Fruit fly (Drosophila melanogaster) whole organism, embryonic: ENCODE measurements around the gene Etfb.

ENCODE experiments used
- Abd-B ChIP-seq: fragments of 200-800 bp; sonication (Bioruptor generic); optimal IDR thresholded peaks from 2 replicates; lab custom pipeline; 2018; ENCODE audit warnings: missing biosample characterization, mild to moderate bottlenecking, missing genetic modification characterization, moderate library complexity
- Bgb ChIP-seq: fragments of 200-800 bp; sonication (Bioruptor generic); IDR thresholded peaks from 2 replicates; pipeline ENCODE4 v1.3.6; 2022; ENCODE audit warnings: missing biosample characterization, missing genetic modification characterization; ENCODE audit not compliant: partially characterized antibody
- CG1024 ChIP-seq: fragments of 200-800 bp; sonication (Bioruptor generic); IDR thresholded peaks from 2 replicates; pipeline ENCODE4 v1.3.6; 2022; ENCODE audit warnings: missing biosample characterization, missing genetic modification characterization
- CG11504 ChIP-seq: fragments of 200-800 bp; sonication (Bioruptor generic); optimal IDR thresholded peaks from 3 replicates; lab custom pipeline; 2019; ENCODE audit warnings: missing biosample characterization, mild to moderate bottlenecking, missing genetic modification characterization, moderate library complexity
- CG1233 ChIP-seq: fragments of 200-800 bp; sonication (Bioruptor generic); optimal IDR thresholded peaks from 4 replicates; lab custom pipeline; 2018; ENCODE audit warnings: missing biosample characterization, mild to moderate bottlenecking, missing genetic modification characterization
- CG12744 ChIP-seq: fragments of 200-800 bp; sonication (Bioruptor generic); optimal IDR thresholded peaks from 2 replicates; lab custom pipeline; 2016; ENCODE audit warnings: missing biosample characterization, missing genetic modification characterization
- CG15696 ChIP-seq: fragments of 200-800 bp; sonication (Bioruptor generic); optimal IDR thresholded peaks from 2 replicates; lab custom pipeline; 2019; ENCODE audit warnings: missing biosample characterization, mild to moderate bottlenecking, missing genetic modification characterization, moderate library complexity
- CG16815 ChIP-seq: fragments of 200-800 bp; sonication (Bioruptor generic); optimal IDR thresholded peaks from 3 replicates; lab custom pipeline; 2017; ENCODE audit warnings: missing biosample characterization, mild to moderate bottlenecking, missing genetic modification characterization
- CG17186 ChIP-seq: fragments of 200-800 bp; sonication (Bioruptor generic); optimal IDR thresholded peaks from 3 replicates; lab custom pipeline; 2017; ENCODE audit warnings: missing biosample characterization, missing genetic modification reagents, missing genetic modification characterization
- CG18262 ChIP-seq: fragments of 200-800 bp; optimal IDR thresholded peaks from 3 replicates; lab custom pipeline; 2019; ENCODE audit warnings: missing biosample characterization, mild to moderate bottlenecking, missing genetic modification characterization, moderate library complexity
- CG1832 ChIP-seq: fragments of 200-800 bp; sonication (Bioruptor generic); optimal IDR thresholded peaks from 2 replicates; lab custom pipeline; 2017; ENCODE audit warnings: missing biosample characterization, mild to moderate bottlenecking, missing genetic modification characterization, inconsistent platforms
- CG18619 ChIP-seq: fragments of 200-800 bp; sonication (Bioruptor generic); optimal IDR thresholded peaks from 3 replicates; lab custom pipeline; 2017; ENCODE audit warnings: missing biosample characterization, mild to moderate bottlenecking, missing genetic modification characterization
- CG30431 ChIP-seq: fragments of 200-800 bp; sonication (Bioruptor generic); optimal IDR thresholded peaks from 2 replicates; lab custom pipeline; 2017; ENCODE audit warnings: missing biosample characterization, missing genetic modification characterization
- CG31365 ChIP-seq: fragments of 200-800 bp; sonication (Bioruptor generic); optimal IDR thresholded peaks from 2 replicates; lab custom pipeline; 2018; ENCODE audit warnings: missing biosample characterization, mild to moderate bottlenecking, missing genetic modification characterization
- CG34376 ChIP-seq: fragments of 200-800 bp; sonication (Bioruptor generic); optimal IDR thresholded peaks from 2 replicates; lab custom pipeline; 2018; ENCODE audit warnings: missing biosample characterization, mild to moderate bottlenecking, missing genetic modification characterization
- CG3847 ChIP-seq: fragments of 200-800 bp; sonication (Bioruptor generic); IDR thresholded peaks from 2 replicates; pipeline ENCODE4 v1.3.6; 2022; ENCODE audit warnings: missing biosample characterization, missing genetic modification characterization
- CG6689 ChIP-seq: fragments of 200-800 bp; sonication (Bioruptor generic); IDR thresholded peaks from 2 replicates; pipeline ENCODE4 v1.3.6; 2022; ENCODE audit warnings: missing biosample characterization, missing genetic modification characterization
- CG7963 ChIP-seq: fragments of 200-800 bp; sonication (Bioruptor generic); IDR thresholded peaks from 3 replicates; pipeline ENCODE4 v1.3.6; 2022; ENCODE audit warnings: missing biosample characterization, missing genetic modification characterization; ENCODE audit not compliant: partially characterized antibody
- CG9797 ChIP-seq: fragments of 200-800 bp; sonication (Bioruptor generic); optimal IDR thresholded peaks from 3 replicates; lab custom pipeline; 2018; ENCODE audit warnings: missing biosample characterization, mild to moderate bottlenecking, missing genetic modification characterization
- Dip3 ChIP-seq: fragments of 200-800 bp; sonication (Bioruptor generic); optimal IDR thresholded peaks from 3 replicates; lab custom pipeline; 2016; ENCODE audit warnings: missing biosample characterization, missing genetic modification characterization
- Doc2 ChIP-seq: fragments of 200-800 bp; sonication (Bioruptor generic); IDR thresholded peaks from 2 replicates; pipeline ENCODE4 v1.3.6; 2022; ENCODE audit warnings: missing biosample characterization, missing genetic modification characterization
- HHEX ChIP-seq: fragments of 200-800 bp; sonication (Bioruptor generic); optimal IDR thresholded peaks from 3 replicates; lab custom pipeline; 2017; ENCODE audit warnings: missing biosample characterization, mild to moderate bottlenecking, missing genetic modification characterization, missing genetic modification reagents
- HmgD ChIP-seq: fragments of 200-800 bp; sonication (Bioruptor generic); optimal IDR thresholded peaks from 3 replicates; lab custom pipeline; 2016; ENCODE audit warnings: missing biosample characterization, missing genetic modification characterization
- Hmr ChIP-seq: fragments of 200-800 bp; sonication (Bioruptor generic); optimal IDR thresholded peaks from 3 replicates; lab custom pipeline; 2017; ENCODE audit warnings: mild to moderate bottlenecking, missing biosample characterization, missing genetic modification reagents, missing genetic modification characterization
- Meics ChIP-seq: fragments of 200-800 bp; sonication (Bioruptor generic); optimal IDR thresholded peaks from 2 replicates; lab custom pipeline; 2017; ENCODE audit warnings: missing biosample characterization, mild to moderate bottlenecking, missing genetic modification characterization
- NC2β ChIP-seq: fragments of 200-800 bp; sonication (Bioruptor generic); optimal IDR thresholded peaks from 2 replicates; lab custom pipeline; 2016; ENCODE audit warnings: missing biosample characterization, missing genetic modification characterization
- Ptx1 ChIP-seq: fragments of 200-800 bp; sonication (Bioruptor generic); IDR thresholded peaks from 2 replicates; pipeline ENCODE4 v1.3.6; 2022; ENCODE audit warnings: missing biosample characterization, missing genetic modification characterization
- Scr ChIP-seq: fragments of 200-800 bp; sonication (Bioruptor generic); IDR thresholded peaks from 2 replicates; pipeline ENCODE4 v1.3.6; 2022; ENCODE audit warnings: missing biosample characterization, missing genetic modification characterization; ENCODE audit not compliant: partially characterized antibody
- Sox100B ChIP-seq: fragments of 200-800 bp; sonication (Bioruptor generic); optimal IDR thresholded peaks from 3 replicates; lab custom pipeline; 2018; ENCODE audit warnings: missing biosample characterization, mild to moderate bottlenecking, missing genetic modification characterization
- bcd ChIP-seq: fragments of 200-800 bp; sonication (Bioruptor generic); optimal IDR thresholded peaks from 2 replicates; lab custom pipeline; 2017; ENCODE audit warnings: missing biosample characterization, mild to moderate bottlenecking, missing genetic modification characterization
- ci ChIP-seq: fragments of 200-800 bp; sonication (Bioruptor generic); IDR thresholded peaks from 3 replicates; pipeline ENCODE4 v1.3.6; 2022; ENCODE audit warnings: missing biosample characterization, missing genetic modification characterization
- croc ChIP-seq: fragments of 200-800 bp; sonication (Bioruptor generic); conservative IDR thresholded peaks from 3 replicates; pipeline ENCODE4 v1.3.6; 2022; ENCODE audit warnings: missing biosample characterization, missing genetic modification characterization
- dm ChIP-seq: fragments of 200-800 bp; sonication (Bioruptor generic); optimal IDR thresholded peaks from 3 replicates; lab custom pipeline; 2016; ENCODE audit warnings: missing biosample characterization, missing genetic modification characterization
- esg ChIP-seq: fragments of 200-800 bp; sonication (Bioruptor generic); conservative IDR thresholded peaks from 2 replicates; pipeline ENCODE4 v1.3.6; 2022; ENCODE audit warnings: missing biosample characterization, missing genetic modification characterization
- eyg ChIP-seq: fragments of 200-800 bp; sonication (Bioruptor generic); optimal IDR thresholded peaks from 3 replicates; lab custom pipeline; 2016; ENCODE audit warnings: missing biosample characterization, missing genetic modification characterization
- ftz-f1 ChIP-seq: fragments of 200-800 bp; sonication (Bioruptor generic); optimal IDR thresholded peaks from 2 replicates; lab custom pipeline; 2016; ENCODE audit warnings: missing biosample characterization, missing genetic modification characterization
- gem ChIP-seq: fragments of 200-800 bp; sonication (Bioruptor generic); optimal IDR thresholded peaks from 2 replicates; lab custom pipeline; 2019; ENCODE audit warnings: missing biosample characterization, mild to moderate bottlenecking, missing genetic modification characterization, moderate library complexity
- grau ChIP-seq: fragments of 200-800 bp; optimal IDR thresholded peaks from 3 replicates; lab custom pipeline; 2019; ENCODE audit warnings: missing biosample characterization, mild to moderate bottlenecking, missing genetic modification characterization, moderate library complexity
- h ChIP-seq: fragments of >200 bp; optimal IDR thresholded peaks from 2 replicates; lab custom pipeline; 2017
- mirr ChIP-seq: fragments of 200-800 bp; sonication (Bioruptor generic); optimal IDR thresholded peaks from 3 replicates; lab custom pipeline; 2018; ENCODE audit warnings: missing biosample characterization, mild to moderate bottlenecking, missing genetic modification characterization
- nom ChIP-seq: fragments of 200-800 bp; sonication (Bioruptor generic); optimal IDR thresholded peaks from 2 replicates; lab custom pipeline; 2017; ENCODE audit warnings: missing biosample characterization, missing genetic modification characterization, mild to moderate bottlenecking, moderate library complexity, missing genetic modification reagents
- oc ChIP-seq: fragments of 200-800 bp; sonication (Bioruptor generic); optimal IDR thresholded peaks from 2 replicates; lab custom pipeline; 2018; ENCODE audit warnings: missing biosample characterization, mild to moderate bottlenecking, missing genetic modification characterization, moderate library complexity
- psq ChIP-seq: fragments of 200-800 bp; sonication (Bioruptor generic); optimal IDR thresholded peaks from 2 replicates; lab custom pipeline; 2017; ENCODE audit warnings: missing biosample characterization, missing genetic modification characterization
- ranshi ChIP-seq: fragments of 200-800 bp; sonication (Bioruptor generic); IDR thresholded peaks from 2 replicates; pipeline ENCODE4 v1.3.6; 2022; ENCODE audit warnings: missing biosample characterization, missing genetic modification characterization
- run ChIP-seq: fragments of 200-800 bp; sonication (Bioruptor generic); optimal IDR thresholded peaks from 3 replicates; lab custom pipeline; 2018; ENCODE audit warnings: missing biosample characterization, mild to moderate bottlenecking, missing genetic modification characterization
- sens-2 ChIP-seq: fragments of 200-800 bp; sonication (Bioruptor generic); IDR thresholded peaks from 2 replicates; pipeline ENCODE4 v1.3.6; 2022; ENCODE audit warnings: missing biosample characterization, missing genetic modification characterization
- slou ChIP-seq: fragments of 200-800 bp; sonication (Bioruptor generic); optimal IDR thresholded peaks from 3 replicates; lab custom pipeline; 2016; ENCODE audit warnings: missing biosample characterization, missing genetic modification characterization
- slp2 ChIP-seq: fragments of 200-800 bp; sonication (Bioruptor generic); optimal IDR thresholded peaks from 2 replicates; lab custom pipeline; 2016; ENCODE audit warnings: missing biosample characterization, missing genetic modification characterization
- sob ChIP-seq: fragments of 200-800 bp; sonication (Bioruptor generic); IDR thresholded peaks from 2 replicates; pipeline ENCODE4 v1.3.6; 2022; ENCODE audit warnings: missing biosample characterization, missing genetic modification characterization
- sr ChIP-seq: fragments of 200-800 bp; sonication (Bioruptor generic); IDR thresholded peaks from 3 replicates; pipeline ENCODE4 v1.3.6; 2022; ENCODE audit warnings: missing biosample characterization, missing genetic modification characterization

The Etfb gene

dm6 chr3R:29772090-29772794, 30.5 kb downstream of the Etfb start (continued):
- peak; percentile 43; the same call in 1 of the 2 replicates for TF ChIP-seq CG6689 (GFP tag; lab: Robert Waterston, UW)
- no peak for TF ChIP-seq mirr (GFP tag; lab: Kevin White, UChicago)
- TF ChIP-seq bcd (GFP tag; lab: Kevin White, UChicago), result peak; percentile 49
- no peak for TF ChIP-seq CG7963 (GFP tag; lab: Robert Waterston, UW)
- no peak for TF ChIP-seq NC2β (GFP tag; lab: Kevin White, UChicago)
- TF ChIP-seq Hmr (GFP tag; lab: Kevin White, UChicago), result no peak
- no peak for TF ChIP-seq Dip3 (GFP tag; lab: Kevin White, UChicago)
- TF ChIP-seq gem (tag; lab: Kevin White, UChicago), result peak; percentile 63
- TF ChIP-seq dm (GFP tag; lab: Kevin White, UChicago), result no peak
- TF ChIP-seq CG1832 (GFP tag; lab: Kevin White, UChicago), result no peak
- TF ChIP-seq CG12744, result no peak
- TF ChIP-seq Ptx1, result 0 out of 2 replicates have a peak, but pooled peaks have one; percentile 20
- no peak for TF ChIP-seq nom
- 0 out of 2 replicates have a peak, but pooled peaks have one; percentile 19 for TF ChIP-seq CG3847 (GFP tag; lab: Robert Waterston, UW)
- no peak for TF ChIP-seq sens-2 (GFP tag; lab: Robert Waterston, UW)
- peak; percentile 58 for TF ChIP-seq CG16815 (GFP tag; lab: Kevin White, UChicago)
- peak; percentile 33 for TF ChIP-seq CG18619 (GFP tag; lab: Kevin White, UChicago)
- no peak for TF ChIP-seq CG9797 (GFP tag; lab: Kevin White, UChicago)
- TF ChIP-seq CG34376 (GFP tag; lab: Kevin White, UChicago), result no peak
- no peak for TF ChIP-seq grau (tag; lab: Kevin White, UChicago)
- TF ChIP-seq CG30431 (GFP tag; lab: Kevin White, UChicago), result peak; percentile 4
- TF ChIP-seq Meics, result peak; percentile 60
- TF ChIP-seq CG18262 (tag; lab: Kevin White, UChicago), result peak; percentile 61
- no peak for TF ChIP-seq oc (tag; lab: Kevin White, UChicago)
- no peak for TF ChIP-seq ci (GFP tag; lab: Robert Waterston, UW)
- no peak for TF ChIP-seq CG17186 (GFP tag; lab: Kevin White, UChicago)
- TF ChIP-seq slp2, result peak; percentile 13
- no peak for TF ChIP-seq CG1024 (GFP tag; lab: Robert Waterston, UW)
- TF ChIP-seq eyg (GFP tag; lab: Kevin White, UChicago), result no peak
- TF ChIP-seq psq (GFP tag; lab: Kevin White, UChicago), result peak; percentile 89
- no peak for TF ChIP-seq CG31365 (tag; lab: Kevin White, UChicago)
- TF ChIP-seq slou (GFP tag; lab: Kevin White, UChicago), result no peak
- TF ChIP-seq h (lab: Kevin White, UChicago), result no peak
- TF ChIP-seq Sox100B (GFP tag; lab: Kevin White, UChicago), result peak; percentile 61
- TF ChIP-seq CG11504 (tag; lab: Kevin White, UChicago), result peak; percentile 61
- TF ChIP-seq Scr (GFP tag; lab: Robert Waterston, UW), result no peak
- TF ChIP-seq Abd-B (GFP tag; lab: Kevin White, UChicago), result peak; percentile 45
- no peak for TF ChIP-seq Doc2 (GFP tag; lab: Robert Waterston, UW)
- peak; percentile 32; the same call in 1 of the 3 replicates for TF ChIP-seq sr (GFP tag; lab: Robert Waterston, UW)
- TF ChIP-seq HHEX (GFP tag; lab: Kevin White, UChicago), result no peak
- TF ChIP-seq CG15696 (tag; lab: Kevin White, UChicago), result peak; percentile 31
- TF ChIP-seq HmgD (GFP tag; lab: Kevin White, UChicago), result no peak
- TF ChIP-seq run (tag; lab: Kevin White, UChicago), result no peak
- TF ChIP-seq sob (GFP tag; lab: Robert Waterston, UW), result peak; percentile 54; the same call in 1 of the 2 replicates
- TF ChIP-seq CG1233, result peak; percentile 49
- no peak for TF ChIP-seq Bgb (GFP tag; lab: Robert Waterston, UW)
- no peak for TF ChIP-seq ftz-f1 (GFP tag; lab: Kevin White, UChicago)
- TF ChIP-seq ranshi (GFP tag; lab: Robert Waterston, UW), result no peak
- no peak; the same call in 2 of the 3 replicates for TF ChIP-seq croc (GFP tag; lab: Robert Waterston, UW)
- no peak for TF ChIP-seq esg (GFP tag; lab: Robert Waterston, UW)
